Worm (Caenorhabditis elegans) whole organism, L3 larva: ENCODE measurements around the gene C33A12.3.

Experiments
- elt-3 ChIP-seq, 3 experiments: fragments of 150-350 bp in 1 of 3; sonication (generic microtip) in 2 of 3; optimal IDR thresholded peaks; 2 replicates in 2 of 3; 4 replicates in 1 of 3; lab custom pipeline; 2014 to 2017; ENCODE audit warnings: missing biosample characterization in 3 of 3, missing genetic modification characterization in 3 of 3
- nhr-25 ChIP-seq: sonication (generic microtip); optimal IDR thresholded peaks from 2 replicates; lab custom pipeline; 2017; ENCODE audit warnings: missing biosample characterization, missing genetic modification characterization
- ztf-4 ChIP-seq: fragments of 150-350 bp; optimal IDR thresholded peaks from 2 replicates; lab custom pipeline; 2014; ENCODE audit warnings: missing biosample characterization, missing genetic modification characterization

DNA sequence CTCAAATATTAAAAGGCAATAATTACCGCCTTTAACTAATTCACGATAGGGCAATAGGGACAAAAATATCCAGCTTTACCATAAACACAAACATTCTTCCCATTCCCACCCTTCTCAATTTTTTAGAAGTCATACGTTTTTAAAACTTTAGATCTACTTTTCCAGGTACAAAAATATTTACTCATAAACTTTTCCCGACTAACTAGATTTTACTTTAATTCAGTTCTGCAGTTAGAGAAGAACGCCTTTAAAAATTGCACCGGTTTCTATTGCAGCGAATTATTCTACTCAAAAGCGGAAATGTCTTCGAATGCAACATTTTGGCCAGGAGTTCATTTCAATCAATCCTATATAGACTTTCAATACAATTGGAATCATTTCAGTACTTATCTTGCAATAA, 16.5 kb downstream of the C33A12.3 start, which contains the start of gene sru-3:
- no peak for TF ChIP-seq nhr-25 (tag; lab: Kevin White, UChicago)
- no peak for TF ChIP-seq ztf-4 (tag; lab: Kevin White, UChicago)
- TF ChIP-seq elt-3 (tag; optimal IDR thresholded peaks at IDR 0.05; lab: Kevin White, UChicago), result no peak
